Fruit fly (Drosophila melanogaster) whole organism, embryonic: ENCODE data around the gene ind.

Source experiments
- CG12236 ChIP-seq: fragments of 200-800 bp; sonication (Bioruptor generic); optimal IDR thresholded peaks from 2 replicates; lab custom pipeline; 2016; ENCODE audit warnings: missing biosample characterization, missing genetic modification characterization
- CG4360 ChIP-seq: fragments of 200-800 bp; sonication (Bioruptor generic); IDR thresholded peaks from 2 replicates; pipeline ENCODE4 v1.3.6; 2022; ENCODE audit warnings: missing biosample characterization, missing genetic modification characterization
- Eip74EF ChIP-seq, 2 experiments: fragments of 200-800 bp in 1 of 2; fragments of >200 bp in 1 of 2; sonication (Bioruptor generic) in 1 of 2; optimal IDR thresholded peaks; 2 replicates each; lab custom pipeline; 2017 to 2019; ENCODE audit warnings: missing biosample characterization in 2 of 2, missing genetic modification characterization in 2 of 2, mild to moderate bottlenecking in 1 of 2, moderate library complexity in 1 of 2
- bsh ChIP-seq, 2 experiments: fragments of 200-800 bp; sonication (Bioruptor generic); optimal IDR thresholded peaks; 2 replicates each; lab custom pipeline; 2017 to 2018; ENCODE audit warnings: mild to moderate bottlenecking in 2 of 2, missing biosample characterization in 2 of 2, missing genetic modification characterization in 2 of 2, moderate library complexity in 1 of 2
- da ChIP-seq: fragments of 200-800 bp; sonication (Bioruptor generic); optimal IDR thresholded peaks from 2 replicates; lab custom pipeline; 2016; ENCODE audit warnings: missing biosample characterization, missing genetic modification characterization
- ftz-f1 ChIP-seq: fragments of 200-800 bp; sonication (Bioruptor generic); optimal IDR thresholded peaks from 2 replicates; lab custom pipeline; 2016; ENCODE audit warnings: missing biosample characterization, missing genetic modification characterization
- gcm ChIP-seq: fragments of 200-800 bp; sonication (Bioruptor generic); optimal IDR thresholded peaks from 2 replicates; lab custom pipeline; 2019; ENCODE audit warnings: missing biosample characterization, mild to moderate bottlenecking, missing genetic modification characterization, moderate library complexity

DNA sequence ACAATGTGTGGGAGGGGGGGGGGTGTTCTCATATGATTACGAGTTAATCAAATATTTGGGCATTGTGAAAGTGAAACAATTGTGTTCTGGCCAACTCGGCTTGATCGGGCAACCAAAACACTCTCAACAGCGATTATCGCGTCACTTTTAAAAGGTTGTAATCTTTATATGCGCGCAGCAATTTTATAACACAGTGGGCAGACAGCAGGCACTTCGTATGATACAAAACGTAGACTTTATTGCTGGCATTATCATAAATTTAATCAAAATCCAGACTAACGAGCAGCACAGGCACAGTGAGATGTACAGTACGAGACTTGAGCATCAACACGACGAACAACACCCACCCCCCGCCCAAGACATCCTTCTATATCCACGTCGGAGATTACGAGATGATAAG, 50.9 kb downstream of the ind start:
- TF ChIP-seq CG12236 (GFP tag; lab: Kevin White, UChicago) = no peak
- no peak for TF ChIP-seq gcm (GFP tag; lab: Kevin White, UChicago)
- no peak for TF ChIP-seq bsh (GFP tag; optimal IDR thresholded peaks at IDR 0.05; lab: Kevin White, UChicago)
- no peak for TF ChIP-seq Eip74EF (GFP tag; optimal IDR thresholded peaks at IDR 0.05; lab: Kevin White, UChicago)
- TF ChIP-seq da (GFP tag; lab: Kevin White, UChicago) = no peak
- no peak for TF ChIP-seq CG4360 (GFP tag; lab: Robert Waterston, UW)
- no peak for TF ChIP-seq ftz-f1 (GFP tag; lab: Kevin White, UChicago)
